Worm (Caenorhabditis elegans) whole organism, L4 larva: ENCODE results near the gene Y73F8A.26.

Experiments
- F26F4.8 ChIP-seq: fragments of 200-800 bp; sonication (Bioruptor generic); conservative IDR thresholded peaks from 2 replicates; pipeline ENCODE4 v1.3.6; 2022; ENCODE audit warnings: missing genetic modification characterization, missing compliant biosample characterization
- T20F7.1 ChIP-seq: fragments of 200-800 bp; sonication (Bioruptor generic); optimal IDR thresholded peaks from 2 replicates; lab custom pipeline; 2018; ENCODE audit warnings: mild to moderate bottlenecking, missing genetic modification characterization, missing compliant biosample characterization
- T26A8.4 ChIP-seq: fragments of 200-800 bp; sonication (Bioruptor generic); IDR thresholded peaks from 2 replicates; pipeline ENCODE4 v1.3.6; 2022; ENCODE audit warnings: missing genetic modification characterization, missing compliant biosample characterization
- Y105C5A.15 ChIP-seq: fragments of 200-800 bp; sonication (Bioruptor generic); IDR thresholded peaks from 2 replicates; pipeline ENCODE4 v1.3.6; 2022; ENCODE audit warnings: missing genetic modification characterization, missing compliant biosample characterization
- aha-1 ChIP-seq: fragments of 150-350 bp; peaks from one replicate; lab custom pipeline; 2014; ENCODE audit warnings: missing biosample characterization, missing genetic modification characterization
- aly-2 ChIP-seq: sonication (generic microtip); optimal IDR thresholded peaks from 2 replicates; lab custom pipeline; 2018; ENCODE audit warnings: missing biosample characterization, missing genetic modification characterization
- ama-1 ChIP-seq: fragments of 150-350 bp; optimal IDR thresholded peaks from 2 replicates; lab custom pipeline; 2014; ENCODE audit warnings: inconsistent platforms, mixed read lengths
- arid-1 ChIP-seq: fragments of 200-800 bp; sonication (Bioruptor generic); conservative IDR thresholded peaks from 2 replicates; pipeline ENCODE4 v1.3.6; 2022; ENCODE audit warnings: missing genetic modification reagents, missing genetic modification characterization, missing compliant biosample characterization
- attf-4 ChIP-seq: sonication (generic microtip); optimal IDR thresholded peaks from 3 replicates; lab custom pipeline; 2017; ENCODE audit warnings: missing biosample characterization, missing genetic modification characterization
- ceh-20 ChIP-seq: fragments of 200-800 bp; sonication (Bioruptor generic); IDR thresholded peaks from 2 replicates; pipeline ENCODE4 v1.3.6; 2022; ENCODE audit warnings: missing genetic modification reagents, missing genetic modification characterization, missing compliant biosample characterization
- ceh-32 ChIP-seq: sonication (generic microtip); optimal IDR thresholded peaks from 2 replicates; lab custom pipeline; 2016; ENCODE audit warnings: mild to moderate bottlenecking, missing genetic modification characterization, missing compliant biosample characterization; ENCODE audit not compliant: poor library complexity
- cey-2 ChIP-seq: sonication (generic microtip); optimal IDR thresholded peaks from 3 replicates; lab custom pipeline; 2017; ENCODE audit warnings: missing genetic modification characterization, mild to moderate bottlenecking, missing compliant biosample characterization, antibody characterized with exemption, borderline replicate concordance; ENCODE audit not compliant: insufficient read depth
- daf-12 ChIP-seq: fragments of 150-350 bp; optimal IDR thresholded peaks from 2 replicates; lab custom pipeline; 2014; ENCODE audit warnings: missing biosample characterization, missing genetic modification reagents, missing genetic modification characterization
- daf-16 ChIP-seq, 3 experiments: sonication (generic microtip); optimal IDR thresholded peaks; 2 replicates each; lab custom pipeline; 2016 to 2017; ENCODE audit warnings: missing genetic modification characterization in 3 of 3, missing genetic modification reagents in 3 of 3, mild to moderate bottlenecking in 2 of 3, missing compliant biosample characterization in 2 of 3, missing biosample characterization in 1 of 3, moderate library complexity in 1 of 3
- daf-19 ChIP-seq: fragments of 200-800 bp; sonication (Bioruptor generic); conservative IDR thresholded peaks from 2 replicates; pipeline ENCODE4 v1.3.6; 2022; ENCODE audit warnings: missing genetic modification characterization, missing compliant biosample characterization
- dmd-6 ChIP-seq: fragments of 200-800 bp; sonication (Bioruptor generic); IDR thresholded peaks from 2 replicates; pipeline ENCODE4 v1.3.6; 2022; ENCODE audit warnings: missing genetic modification reagents, missing genetic modification characterization, missing compliant biosample characterization
- dpl-1 ChIP-seq: fragments of 150-350 bp; optimal IDR thresholded peaks from 2 replicates; lab custom pipeline; 2014; ENCODE audit warnings: missing biosample characterization, missing genetic modification reagents, missing genetic modification characterization
- duxl-1 ChIP-seq: sonication (generic microtip); optimal IDR thresholded peaks from 2 replicates; lab custom pipeline; 2016; ENCODE audit warnings: mild to moderate bottlenecking, missing genetic modification characterization, moderate library complexity, missing compliant biosample characterization; ENCODE audit not compliant: poor library complexity
- dve-1 ChIP-seq: sonication (generic microtip); optimal IDR thresholded peaks from 2 replicates; lab custom pipeline; 2017; ENCODE audit warnings: antibody characterized with exemption, mild to moderate bottlenecking, missing genetic modification characterization, missing compliant biosample characterization; ENCODE audit not compliant: insufficient read depth
- fkh-10 ChIP-seq: fragments of 150-350 bp; optimal IDR thresholded peaks from 2 replicates; lab custom pipeline; 2014; ENCODE audit warnings: missing biosample characterization, missing genetic modification reagents, missing genetic modification characterization
- fos-1 ChIP-seq: fragments of 150-350 bp; optimal IDR thresholded peaks from 2 replicates; lab custom pipeline; 2014; ENCODE audit warnings: missing biosample characterization, missing genetic modification characterization
- hif-1 ChIP-seq, 2 experiments: sonication (generic microtip); optimal IDR thresholded peaks; 2 replicates each; lab custom pipeline; 2016 to 2017; ENCODE audit warnings: missing compliant biosample characterization in 2 of 2, missing genetic modification characterization in 2 of 2, missing genetic modification reagents in 2 of 2, missing genotype in 2 of 2, mild to moderate bottlenecking in 1 of 2
- hlh-30 ChIP-seq: sonication (generic microtip); optimal IDR thresholded peaks from 2 replicates; lab custom pipeline; 2017; ENCODE audit warnings: antibody characterized with exemption, mild to moderate bottlenecking, missing genetic modification characterization, missing compliant biosample characterization; ENCODE audit not compliant: insufficient read depth
- lim-7 ChIP-seq: fragments of 200-800 bp; sonication (Bioruptor generic); IDR thresholded peaks from 2 replicates; pipeline ENCODE4 v1.3.6; 2022; ENCODE audit warnings: missing genetic modification characterization, missing compliant biosample characterization
- lin-13 ChIP-seq: fragments of 150-350 bp; optimal IDR thresholded peaks from 2 replicates; lab custom pipeline; 2014; ENCODE audit warnings: missing biosample characterization, missing genetic modification reagents, missing genetic modification characterization
- lin-15B ChIP-seq: fragments of 150-350 bp; sonication (generic microtip); optimal IDR thresholded peaks from 3 replicates; lab custom pipeline; 2014; ENCODE audit warnings: missing biosample characterization, missing genetic modification characterization
- lin-38 ChIP-seq: fragments of 200-800 bp; sonication (Bioruptor generic); IDR thresholded peaks from 2 replicates; pipeline ENCODE4 v1.3.6; 2022; ENCODE audit warnings: missing genetic modification reagents, missing genetic modification characterization, missing compliant biosample characterization
- lin-39 ChIP-seq: fragments of 150-350 bp; optimal IDR thresholded peaks from 2 replicates; lab custom pipeline; 2014; ENCODE audit warnings: missing biosample characterization, missing genetic modification reagents, missing genetic modification characterization
- lir-3 ChIP-seq: sonication (generic microtip); optimal IDR thresholded peaks from 2 replicates; lab custom pipeline; 2016; ENCODE audit warnings: mild to moderate bottlenecking, missing genetic modification characterization, missing compliant biosample characterization
- mdt-29 ChIP-seq: fragments of 200-800 bp; sonication (Bioruptor generic); IDR thresholded peaks from 2 replicates; pipeline ENCODE4 v1.3.6; 2022; ENCODE audit warnings: missing genetic modification reagents, missing genetic modification characterization, missing compliant biosample characterization
- mep-1 ChIP-seq: fragments of 150-350 bp; sonication (generic microtip); optimal IDR thresholded peaks from 3 replicates; lab custom pipeline; 2014; ENCODE audit warnings: missing biosample characterization, missing genetic modification characterization
- mes-2 ChIP-seq: sonication (generic microtip); optimal IDR thresholded peaks from 2 replicates; lab custom pipeline; 2016; ENCODE audit warnings: missing genotype, mild to moderate bottlenecking, missing genetic modification characterization, missing compliant biosample characterization; ENCODE audit not compliant: poor library complexity, severe bottlenecking
- mxl-2 ChIP-seq: fragments of 200-800 bp; sonication (Bioruptor generic); conservative IDR thresholded peaks from 2 replicates; pipeline ENCODE4 v1.3.6; 2022; ENCODE audit warnings: missing genetic modification reagents, missing genetic modification characterization, missing compliant biosample characterization
- mxl-3 ChIP-seq: fragments of 200-800 bp; sonication (Bioruptor generic); optimal IDR thresholded peaks from 2 replicates; lab custom pipeline; 2018; ENCODE audit warnings: mild to moderate bottlenecking, missing genetic modification characterization, missing compliant biosample characterization
- nhr-10 ChIP-seq: fragments of 150-350 bp; optimal IDR thresholded peaks from 2 replicates; lab custom pipeline; 2014; ENCODE audit warnings: missing biosample characterization, missing genetic modification characterization
- nhr-11 ChIP-seq: fragments of 150-350 bp; optimal IDR thresholded peaks from 2 replicates; lab custom pipeline; 2014; ENCODE audit warnings: missing biosample characterization, missing genetic modification characterization
- nhr-111 ChIP-seq: fragments of 200-800 bp; sonication (Bioruptor generic); optimal IDR thresholded peaks from 2 replicates; lab custom pipeline; 2018; ENCODE audit warnings: mild to moderate bottlenecking, missing genetic modification characterization, missing compliant biosample characterization
- nhr-28 ChIP-seq: fragments of 150-350 bp; optimal IDR thresholded peaks from 2 replicates; lab custom pipeline; 2014; ENCODE audit warnings: missing biosample characterization, missing genetic modification characterization
- pha-4 ChIP-seq, 2 experiments: fragments of 150-350 bp in 1 of 2; fragments of 200-800 bp in 1 of 2; sonication (Bioruptor generic) in 1 of 2; IDR thresholded peaks in 1 of 2; optimal IDR thresholded peaks in 1 of 2; 2 replicates each; pipeline versions ENCODE4 v1.3.6 to Lab custom; 2014 to 2022; ENCODE audit warnings: missing genetic modification characterization in 2 of 2, missing genetic modification reagents in 2 of 2, missing biosample characterization in 1 of 2, missing compliant biosample characterization in 1 of 2
- php-3 ChIP-seq: fragments of 200-800 bp; sonication (Bioruptor generic); IDR thresholded peaks from 2 replicates; pipeline ENCODE4 v1.3.6; 2022; ENCODE audit warnings: missing genetic modification reagents, missing genetic modification characterization, missing compliant biosample characterization
- sdz-12 ChIP-seq: fragments of 200-800 bp; sonication (Bioruptor generic); optimal IDR thresholded peaks from 2 replicates; lab custom pipeline; 2018; ENCODE audit warnings: mild to moderate bottlenecking, missing genetic modification characterization, missing compliant biosample characterization
- snpc-1.2 ChIP-seq: fragments of 200-800 bp; sonication (Bioruptor generic); IDR thresholded peaks from 2 replicates; pipeline ENCODE4 v1.3.6; 2022; ENCODE audit warnings: missing genetic modification reagents, missing genetic modification characterization, missing compliant biosample characterization
- snpc-4 ChIP-seq: fragments of 150-350 bp; optimal IDR thresholded peaks from 2 replicates; lab custom pipeline; 2014; ENCODE audit warnings: missing biosample characterization, missing genetic modification characterization
- spr-1 ChIP-seq: sonication (generic microtip); optimal IDR thresholded peaks from 2 replicates; lab custom pipeline; 2016; ENCODE audit warnings: mild to moderate bottlenecking, missing genetic modification characterization, missing compliant biosample characterization
- zfp-3 ChIP-seq: fragments of 200-800 bp; sonication (Bioruptor generic); conservative IDR thresholded peaks from 2 replicates; pipeline ENCODE4 v1.3.6; 2022; ENCODE audit warnings: missing genetic modification reagents, missing genetic modification characterization, missing compliant biosample characterization
- zip-2 ChIP-seq: fragments of 150-350 bp; optimal IDR thresholded peaks from 2 replicates; lab custom pipeline; 2014; ENCODE audit warnings: missing biosample characterization, missing genetic modification characterization
- ztf-7 ChIP-seq: fragments of 150-350 bp; optimal IDR thresholded peaks from 2 replicates; lab custom pipeline; 2014; ENCODE audit warnings: missing biosample characterization, missing genetic modification characterization

The Y73F8A.26 gene

ce11 chrIV:15471430-15471829 is 2.0 kb upstream of the Y73F8A.26 start, which contains the start of gene ntl-11 (continued):
- TF ChIP-seq attf-4 (tag; lab: Kevin White, UChicago) (no peak), zfp-3 (peak; percentile 94), daf-19 (GFP tag; lab: Robert Waterston, UW) (peak; percentile 46; the same call in 1 of the 2 replicates)

- TF ChIP-seq lin-39 (tag; lab: Kevin White, UChicago), result no peak
- peak; percentile 25 for TF ChIP-seq snpc-4 (tag; lab: Kevin White, UChicago)
- peak; percentile 91 for TF ChIP-seq mep-1
- TF ChIP-seq sdz-12 (GFP tag; lab: Kevin White, UChicago), result no peak
- no peak for TF ChIP-seq nhr-111
- no peak for TF ChIP-seq daf-12
- TF ChIP-seq duxl-1 (tag; lab: Kevin White, UChicago), result peak; percentile 85
- peak; percentile 79; the same call in 1 of the 2 replicates for TF ChIP-seq php-3 (GFP tag; lab: Robert Waterston, UW)
- TF ChIP-seq aly-2 (tag; lab: Kevin White, UChicago), result no peak
- TF ChIP-seq ztf-7 (tag; lab: Kevin White, UChicago), result peak; percentile 19
- TF ChIP-seq dmd-6 (GFP tag; lab: Robert Waterston, UW), result peak; percentile 82
- peak; percentile 90 for TF ChIP-seq lin-13
- TF ChIP-seq snpc-1.2 (GFP tag; lab: Robert Waterston, UW), result peak; percentile 95
- TF ChIP-seq lir-3 (tag; lab: Kevin White, UChicago), result no peak
- TF ChIP-seq pha-4 (GFP tag; IDR thresholded peaks at IDR 0.05; lab: Robert Waterston, UW), result peak; percentile 78
- peak; percentile 85 for TF ChIP-seq pha-4 (tag; optimal IDR thresholded peaks at IDR 0.05; lab: Kevin White, UChicago)
- no peak for TF ChIP-seq mxl-3
- peak; percentile 85 for TF ChIP-seq spr-1
- TF ChIP-seq dve-1 (tag; lab: Kevin White, UChicago), result peak; percentile 98
- peak; percentile 12 to 73 for TF ChIP-seq hif-1 (tag; optimal IDR thresholded peaks at IDR 0.05; lab: Kevin White, UChicago)
- TF ChIP-seq hlh-30 (tag; lab: Kevin White, UChicago), result peak; percentile 71
- peak in 1 of 2 experiments; percentile 64 for TF ChIP-seq daf-16 (GFP tag; optimal IDR thresholded peaks at IDR 0.05; lab: Kevin White, UChicago)
- peak; percentile 87 for TF ChIP-seq daf-16 (tag; optimal IDR thresholded peaks at IDR 0.05; lab: Kevin White, UChicago)
- TF ChIP-seq mdt-29, result peak; percentile 89
- TF ChIP-seq T26A8.4, result peak; percentile 95
- TF ChIP-seq mes-2 (tag; lab: Kevin White, UChicago), result peak; percentile 95
- peak; percentile 89 for TF ChIP-seq lin-15B (tag; lab: Kevin White, UChicago)
- TF ChIP-seq aha-1 (tag; lab: Kevin White, UChicago), result peak; percentile 99
- no peak for TF ChIP-seq attf-4 (tag; lab: Kevin White, UChicago)
- TF ChIP-seq daf-19 (GFP tag; lab: Robert Waterston, UW), result no peak
- TF ChIP-seq F26F4.8 (GFP tag; lab: Robert Waterston, UW), result no peak
- TF ChIP-seq ceh-32, result no peak
- TF ChIP-seq ama-1 (lab: Kevin White, UChicago), result peak; percentile 47
- peak; percentile 99 for TF ChIP-seq lin-38 (GFP tag; lab: Robert Waterston, UW)
- peak; percentile 85 for TF ChIP-seq ceh-20
- TF ChIP-seq nhr-11, result peak; percentile 81
- peak; percentile 64 for TF ChIP-seq arid-1 (GFP tag; lab: Robert Waterston, UW)
- peak; percentile 37 for TF ChIP-seq zip-2 (tag; lab: Kevin White, UChicago)
- peak; percentile 58 for TF ChIP-seq nhr-28 (tag; lab: Kevin White, UChicago)
- peak; percentile 87 for TF ChIP-seq T20F7.1 (GFP tag; lab: Kevin White, UChicago)
- TF ChIP-seq nhr-10 (tag; lab: Kevin White, UChicago), result no peak
- peak; percentile 79 for TF ChIP-seq dpl-1 (GFP tag; lab: Kevin White, UChicago)
- peak; percentile 77 for TF ChIP-seq fkh-10 (GFP tag; lab: Kevin White, UChicago)
- no peak for TF ChIP-seq cey-2
- TF ChIP-seq Y105C5A.15, result no peak
- TF ChIP-seq lim-7, result no peak
- peak; percentile 29; the same call in 1 of the 2 replicates for TF ChIP-seq mxl-2 (GFP tag; lab: Robert Waterston, UW)
- TF ChIP-seq fos-1 (tag; lab: Kevin White, UChicago), result no peak
Observed at ce11 chrIV:15472387-15472859, 1.0 kb upstream of the Y73F8A.26 start, which contains the start of gene Y73F8A.27. Gene Y73F8A.27, plus strand, starts transcription at chrIV:15472809.
